Fruit fly (Drosophila melanogaster): ENCODE data around the gene CG14882.

The CG14882 gene

dm6 chr3R:16449187-16449973 lies 6.4 kb downstream of the CG14882 start (continued):
- TF ChIP-seq achi (GFP tag; optimal IDR thresholded peaks at IDR 0.05) (peak; percentile 97), Ets96B (tag; optimal IDR thresholded peaks at IDR 0.05) (peak; percentile 99), vri (GFP tag; optimal IDR thresholded peaks at IDR 0.05) (peak; percentile 56), CG6163 (GFP tag; IDR thresholded peaks at IDR 0.05) (peak; percentile 99), svp (GFP tag) (peak; percentile 93), CG7368 (GFP tag; optimal IDR thresholded peaks at IDR 0.05) (peak; percentile 97), net (GFP tag; optimal IDR thresholded peaks at IDR 0.05) (peak; percentile 97), Hr4 (GFP tag; optimal IDR thresholded peaks at IDR 0.05) (peak; percentile 99), CG4318 (GFP tag; optimal IDR thresholded peaks at IDR 0.05) (peak; percentile 98), Lpt (GFP tag; optimal IDR thresholded peaks at IDR 0.05) (peak; percentile 97)

DNA sequence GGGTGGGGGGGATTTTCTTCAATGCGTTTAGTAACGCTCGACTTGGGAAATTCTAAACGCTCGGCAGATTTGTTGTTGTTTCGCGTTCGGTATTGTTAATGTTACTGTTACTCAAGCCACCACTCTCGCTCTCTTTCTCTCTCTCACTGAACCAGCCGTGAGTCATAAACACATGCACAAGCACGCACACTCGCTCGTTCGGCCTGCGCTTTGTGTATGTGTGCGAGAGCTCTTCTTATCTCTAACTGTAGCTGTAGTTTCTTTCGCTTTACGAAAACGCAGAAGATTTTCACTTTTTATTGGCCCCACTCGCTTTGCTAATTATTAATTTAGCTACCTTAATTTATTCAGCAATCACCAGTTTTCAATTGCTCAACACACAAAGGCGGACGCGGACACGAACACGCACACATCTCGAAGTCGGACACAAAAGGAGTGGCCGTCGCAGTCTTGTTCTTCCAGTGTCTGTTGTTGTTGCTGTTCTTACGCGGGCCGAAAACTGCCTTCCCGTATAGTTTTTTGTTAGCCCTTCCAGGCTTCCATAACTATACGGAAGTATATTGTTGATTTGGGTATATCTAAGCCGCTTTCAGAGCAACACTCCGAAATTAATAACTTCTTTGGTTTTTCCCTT lies 10.1 kb downstream of the CG14882 start:
- TF ChIP-seq Sox14 (GFP tag; optimal IDR thresholded peaks at IDR 0.05) = peak; percentile 40
- TF ChIP-seq eg (GFP tag; IDR thresholded peaks at IDR 0.05) = no peak
- TF ChIP-seq CG34406 (GFP tag; optimal IDR thresholded peaks at IDR 0.05) = no peak
- TF ChIP-seq CG9139 (GFP tag; optimal IDR thresholded peaks at IDR 0.05) = no peak
- TF ChIP-seq spab (GFP tag; optimal IDR thresholded peaks at IDR 0.05) = no peak
- no peak for TF ChIP-seq CG6276 (GFP tag; optimal IDR thresholded peaks at IDR 0.05)
- TF ChIP-seq CG16779 (tag; optimal IDR thresholded peaks at IDR 0.05) = no peak
- no peak for TF ChIP-seq Lpt (GFP tag; optimal IDR thresholded peaks at IDR 0.05)
- TF ChIP-seq OdsH (GFP tag; optimal IDR thresholded peaks at IDR 0.05) = no peak
- TF ChIP-seq achi (GFP tag; optimal IDR thresholded peaks at IDR 0.05) = no peak
- no peak for TF ChIP-seq dsx (GFP tag; optimal IDR thresholded peaks at IDR 0.05; ENCODE audit: poor library complexity, severe bottlenecking)
- TF ChIP-seq esn (GFP tag; optimal IDR thresholded peaks at IDR 0.05) = no peak
- no peak for TF ChIP-seq dac (GFP tag; optimal IDR thresholded peaks at IDR 0.05)
- TF ChIP-seq vri (GFP tag; optimal IDR thresholded peaks at IDR 0.05) = peak; percentile 24
- no peak for TF ChIP-seq cyc (GFP tag; optimal IDR thresholded peaks at IDR 0.05)
- TF ChIP-seq Eip75B (GFP tag; optimal IDR thresholded peaks at IDR 0.05) = no peak
- TF ChIP-seq CG15336 (GFP tag; IDR thresholded peaks at IDR 0.05) = 0 out of 2 replicates have a peak, but pooled peaks have one; percentile 26
- TF ChIP-seq CG6808 (GFP tag; optimal IDR thresholded peaks at IDR 0.05) = no peak
- no peak for TF ChIP-seq CG4318 (GFP tag; optimal IDR thresholded peaks at IDR 0.05)
- TF ChIP-seq CG8119 (GFP tag; IDR thresholded peaks at IDR 0.05) = no peak
- no peak for TF ChIP-seq CG8319 (GFP tag; optimal IDR thresholded peaks at IDR 0.05)
- TF ChIP-seq acj6 (GFP tag; optimal IDR thresholded peaks at IDR 0.05) = no peak
- peak; percentile 45 for TF ChIP-seq Eip78C (GFP tag)
- no peak for TF ChIP-seq Ets96B (tag; optimal IDR thresholded peaks at IDR 0.05)
- peak in 1 of 2 experiments; percentile 40 for TF ChIP-seq ss (GFP tag; optimal IDR thresholded peaks at IDR 0.05)
- no peak for TF ChIP-seq Gug (GFP tag; IDR thresholded peaks at IDR 0.05)
- no peak for TF ChIP-seq CG6792 (GFP tag; optimal IDR thresholded peaks at IDR 0.05)
- TF ChIP-seq Smox (GFP tag; optimal IDR thresholded peaks at IDR 0.05) = no peak
- TF ChIP-seq CG31627 (GFP tag; optimal IDR thresholded peaks at IDR 0.05) = no peak
- TF ChIP-seq CG11762 (GFP tag; optimal IDR thresholded peaks at IDR 0.05; ENCODE audit: insufficient read depth) = no peak
- TF ChIP-seq svp (GFP tag) = no peak
- TF ChIP-seq CG10631 (GFP tag; optimal IDR thresholded peaks at IDR 0.05) = no peak
- TF ChIP-seq Hr4 (GFP tag; optimal IDR thresholded peaks at IDR 0.05) = no peak
- TF ChIP-seq CG8632 (GFP tag; optimal IDR thresholded peaks at IDR 0.05) = no peak
- TF ChIP-seq Blimp-1 (GFP tag; optimal IDR thresholded peaks at IDR 0.05) = peak; percentile 20
- peak; percentile 46 for TF ChIP-seq CG6854 (GFP tag; optimal IDR thresholded peaks at IDR 0.05)
- TF ChIP-seq net (GFP tag; optimal IDR thresholded peaks at IDR 0.05) = no peak
- TF ChIP-seq Hr38 (GFP tag; optimal IDR thresholded peaks at IDR 0.05) = no peak

Measured in whole organism, prepupa.